Fruit fly (Drosophila melanogaster) whole organism, embryonic: ENCODE results near the gene Lmpt.

Experiments used
- B-H1 ChIP-seq: fragments of 200-800 bp; sonication (Bioruptor generic); IDR thresholded peaks from 3 replicates; pipeline ENCODE4 v1.3.6; 2022; ENCODE audit warnings: missing biosample characterization, missing genetic modification characterization
- B-H2 ChIP-seq: fragments of 200-800 bp; sonication (Bioruptor generic); optimal IDR thresholded peaks from 2 replicates; lab custom pipeline; 2018; ENCODE audit warnings: missing biosample characterization, mild to moderate bottlenecking, missing genetic modification characterization
- Blimp-1 ChIP-seq: fragments of 200-800 bp; sonication (Bioruptor generic); optimal IDR thresholded peaks from 3 replicates; lab custom pipeline; 2018; ENCODE audit warnings: missing biosample characterization, missing genetic modification characterization, mild to moderate bottlenecking, moderate library complexity, missing genetic modification reagents
- CG10543 ChIP-seq: fragments of 200-800 bp; sonication (Bioruptor generic); optimal IDR thresholded peaks from 3 replicates; lab custom pipeline; 2017; ENCODE audit warnings: missing biosample characterization, mild to moderate bottlenecking, missing genetic modification characterization, moderate library complexity
- CG11085 ChIP-seq: fragments of 200-800 bp; sonication (Bioruptor generic); IDR thresholded peaks from 2 replicates; pipeline ENCODE4 v1.3.6; 2022; ENCODE audit warnings: missing biosample characterization, missing genetic modification characterization
- CG11504 ChIP-seq: fragments of 200-800 bp; sonication (Bioruptor generic); optimal IDR thresholded peaks from 3 replicates; lab custom pipeline; 2019; ENCODE audit warnings: missing biosample characterization, mild to moderate bottlenecking, missing genetic modification characterization, moderate library complexity
- CG12155 ChIP-seq: fragments of 200-800 bp; sonication (Bioruptor generic); optimal IDR thresholded peaks from 3 replicates; lab custom pipeline; 2016; ENCODE audit warnings: missing biosample characterization, missing genetic modification characterization
- CG12219 ChIP-seq: fragments of 200-800 bp; sonication (Bioruptor generic); optimal IDR thresholded peaks from 3 replicates; lab custom pipeline; 2018; ENCODE audit warnings: missing biosample characterization, mild to moderate bottlenecking, missing genetic modification characterization
- CG1233 ChIP-seq: fragments of 200-800 bp; sonication (Bioruptor generic); optimal IDR thresholded peaks from 4 replicates; lab custom pipeline; 2018; ENCODE audit warnings: missing biosample characterization, mild to moderate bottlenecking, missing genetic modification characterization
- CG13287 ChIP-seq: fragments of 200-800 bp; sonication (Bioruptor generic); IDR thresholded peaks from 2 replicates; pipeline ENCODE4 v1.3.6; 2022; ENCODE audit warnings: missing biosample characterization, missing genetic modification characterization; ENCODE audit not compliant: partially characterized antibody
- CG13296 ChIP-seq: fragments of 200-800 bp; sonication (Bioruptor generic); optimal IDR thresholded peaks from 3 replicates; lab custom pipeline; 2018; ENCODE audit warnings: missing biosample characterization, mild to moderate bottlenecking, missing genetic modification characterization
- CG1529 ChIP-seq: fragments of 200-800 bp; sonication (Bioruptor generic); optimal IDR thresholded peaks from 3 replicates; lab custom pipeline; 2018; ENCODE audit warnings: missing biosample characterization, missing genetic modification characterization
- CG1603 ChIP-seq: fragments of 200-800 bp; sonication (Bioruptor generic); optimal IDR thresholded peaks from 2 replicates; lab custom pipeline; 2019; ENCODE audit warnings: missing biosample characterization, mild to moderate bottlenecking, missing genetic modification characterization, moderate library complexity
- CG16863 ChIP-seq: fragments of 200-800 bp; sonication (Bioruptor generic); optimal IDR thresholded peaks from 3 replicates; lab custom pipeline; 2016; ENCODE audit warnings: missing biosample characterization, missing genetic modification characterization
- CG17359 ChIP-seq: fragments of 200-800 bp; sonication (Bioruptor generic); optimal IDR thresholded peaks from 3 replicates; lab custom pipeline; 2018; ENCODE audit warnings: missing biosample characterization, mild to moderate bottlenecking, missing genetic modification characterization, moderate library complexity
- CG17385 ChIP-seq: fragments of 200-800 bp; sonication (Bioruptor generic); optimal IDR thresholded peaks from 3 replicates; lab custom pipeline; 2018; ENCODE audit warnings: missing biosample characterization, mild to moderate bottlenecking, missing genetic modification characterization
- CG18476 ChIP-seq: fragments of 200-800 bp; sonication (Bioruptor generic); optimal IDR thresholded peaks from 2 replicates; lab custom pipeline; 2016; ENCODE audit warnings: missing biosample characterization, mild to moderate bottlenecking, missing genetic modification characterization
- CG2202 ChIP-seq: fragments of 200-800 bp; sonication (Bioruptor generic); optimal IDR thresholded peaks from 2 replicates; lab custom pipeline; 2018; ENCODE audit warnings: missing biosample characterization, mild to moderate bottlenecking, missing genetic modification characterization
- CG30020 ChIP-seq: fragments of 200-800 bp; optimal IDR thresholded peaks from 2 replicates; lab custom pipeline; 2019; ENCODE audit warnings: missing biosample characterization, mild to moderate bottlenecking, missing genetic modification characterization, moderate library complexity
- CG31365 ChIP-seq: fragments of 200-800 bp; sonication (Bioruptor generic); optimal IDR thresholded peaks from 2 replicates; lab custom pipeline; 2018; ENCODE audit warnings: missing biosample characterization, mild to moderate bottlenecking, missing genetic modification characterization
- CG3163 ChIP-seq: fragments of 200-800 bp; sonication (Bioruptor generic); optimal IDR thresholded peaks from 3 replicates; lab custom pipeline; 2016; ENCODE audit warnings: missing biosample characterization, missing genetic modification characterization
- CG3847 ChIP-seq: fragments of 200-800 bp; sonication (Bioruptor generic); IDR thresholded peaks from 2 replicates; pipeline ENCODE4 v1.3.6; 2022; ENCODE audit warnings: missing biosample characterization, missing genetic modification characterization
- CG4360 ChIP-seq: fragments of 200-800 bp; sonication (Bioruptor generic); IDR thresholded peaks from 2 replicates; pipeline ENCODE4 v1.3.6; 2022; ENCODE audit warnings: missing biosample characterization, missing genetic modification characterization
- CG4424 ChIP-seq: fragments of 200-800 bp; sonication (Bioruptor generic); optimal IDR thresholded peaks from 3 replicates; lab custom pipeline; 2016; ENCODE audit warnings: missing biosample characterization, missing genetic modification characterization
- CG4707 ChIP-seq: fragments of 200-800 bp; sonication (Bioruptor generic); optimal IDR thresholded peaks from 2 replicates; lab custom pipeline; 2018; ENCODE audit warnings: missing biosample characterization, mild to moderate bottlenecking, missing genetic modification characterization, moderate library complexity
- CG7786 ChIP-seq: fragments of 200-800 bp; sonication (Bioruptor generic); optimal IDR thresholded peaks from 2 replicates; lab custom pipeline; 2016; ENCODE audit warnings: missing biosample characterization, missing genetic modification characterization
- CG8944 ChIP-seq: fragments of 200-800 bp; sonication (Bioruptor generic); optimal IDR thresholded peaks from 3 replicates; lab custom pipeline; 2016; ENCODE audit warnings: missing biosample characterization, missing genetic modification characterization
- CG9817 ChIP-seq: fragments of 200-800 bp; sonication (Bioruptor generic); optimal IDR thresholded peaks from 2 replicates; lab custom pipeline; 2018; ENCODE audit warnings: missing biosample characterization, mild to moderate bottlenecking, missing genetic modification characterization, moderate library complexity
- Ets65A ChIP-seq: fragments of 200-800 bp; sonication (Bioruptor generic); peaks from one replicate; lab custom pipeline; 2016; ENCODE audit warnings: missing biosample characterization, missing genetic modification characterization
- Fer1 ChIP-seq: fragments of 200-800 bp; sonication (Bioruptor generic); optimal IDR thresholded peaks from 2 replicates; lab custom pipeline; 2017; ENCODE audit warnings: missing biosample characterization, mild to moderate bottlenecking, missing genetic modification characterization
- Gug ChIP-seq: fragments of 200-800 bp; sonication (Bioruptor generic); IDR thresholded peaks from 4 replicates; pipeline ENCODE4 v1.3.6; 2022; ENCODE audit warnings: missing biosample characterization, missing genetic modification characterization
- Lpt ChIP-seq: fragments of >200 bp; optimal IDR thresholded peaks from 2 replicates; lab custom pipeline; 2018; ENCODE audit warnings: missing biosample characterization, missing genetic modification characterization
- NC2β ChIP-seq: fragments of 200-800 bp; sonication (Bioruptor generic); optimal IDR thresholded peaks from 2 replicates; lab custom pipeline; 2016; ENCODE audit warnings: missing biosample characterization, missing genetic modification characterization
- NfI ChIP-seq: fragments of 200-800 bp; sonication (Bioruptor generic); optimal IDR thresholded peaks from 3 replicates; lab custom pipeline; 2018; ENCODE audit warnings: missing biosample characterization, mild to moderate bottlenecking, missing genetic modification characterization, moderate library complexity
- Sox100B ChIP-seq: fragments of 200-800 bp; sonication (Bioruptor generic); optimal IDR thresholded peaks from 3 replicates; lab custom pipeline; 2018; ENCODE audit warnings: missing biosample characterization, mild to moderate bottlenecking, missing genetic modification characterization
- h ChIP-seq: fragments of >200 bp; optimal IDR thresholded peaks from 2 replicates; lab custom pipeline; 2017
- hkb ChIP-seq, 2 experiments: fragments of 200-800 bp in 1 of 2; fragments of >200 bp in 1 of 2; sonication (Bioruptor generic) in 1 of 2; IDR thresholded peaks in 1 of 2; optimal IDR thresholded peaks in 1 of 2; 2 replicates each; pipeline versions ENCODE4 v1.3.6 to Lab custom; 2017 to 2022; ENCODE audit warnings: missing biosample characterization in 1 of 2, missing genetic modification characterization in 1 of 2
- ind ChIP-seq: fragments of 200-800 bp; sonication (Bioruptor generic); optimal IDR thresholded peaks from 3 replicates; lab custom pipeline; 2016; ENCODE audit warnings: missing biosample characterization, missing genetic modification characterization
- kay ChIP-seq: fragments of 200-800 bp; sonication (Bioruptor generic); optimal IDR thresholded peaks from 2 replicates; lab custom pipeline; 2016; ENCODE audit warnings: missing biosample characterization, missing genetic modification characterization
- prd ChIP-seq, 3 experiments: fragments of >200 bp in 2 of 3; fragments of 200-800 bp in 1 of 3; sonication (Bioruptor generic) in 1 of 3; optimal IDR thresholded peaks in 2 of 3; IDR thresholded peaks in 1 of 3; 2 replicates in 2 of 3; 3 replicates in 1 of 3; pipeline versions ENCODE4 v1.3.6 to Lab custom; 2017 to 2022; ENCODE audit warnings: missing biosample characterization in 1 of 3, missing genetic modification characterization in 1 of 3
- ro ChIP-seq: fragments of 200-800 bp; sonication (Bioruptor generic); IDR thresholded peaks from 2 replicates; pipeline ENCODE4 v1.3.6; 2022; ENCODE audit warnings: missing biosample characterization, missing genetic modification characterization
- sens-2 ChIP-seq: fragments of 200-800 bp; sonication (Bioruptor generic); IDR thresholded peaks from 2 replicates; pipeline ENCODE4 v1.3.6; 2022; ENCODE audit warnings: missing biosample characterization, missing genetic modification characterization
- sima ChIP-seq: fragments of 200-800 bp; sonication (Bioruptor generic); optimal IDR thresholded peaks from 2 replicates; lab custom pipeline; 2016; ENCODE audit warnings: missing biosample characterization, missing genetic modification characterization
- sisA ChIP-seq: fragments of 200-800 bp; sonication (Bioruptor generic); IDR thresholded peaks from 2 replicates; pipeline ENCODE4 v1.3.6; 2022; ENCODE audit warnings: missing biosample characterization, missing genetic modification characterization
- tgo ChIP-seq: fragments of 200-800 bp; sonication (Bioruptor generic); IDR thresholded peaks from 3 replicates; pipeline ENCODE4 v1.3.6; 2022; ENCODE audit warnings: missing biosample characterization, missing genetic modification characterization
- tll ChIP-seq, 2 experiments: fragments of 200-800 bp in 1 of 2; fragments of >200 bp in 1 of 2; sonication (Bioruptor generic) in 1 of 2; optimal IDR thresholded peaks; 2 replicates each; lab custom pipeline; 2017 to 2019; ENCODE audit warnings: missing biosample characterization in 2 of 2, missing genetic modification characterization in 2 of 2, mild to moderate bottlenecking in 1 of 2, moderate library complexity in 1 of 2
- tup ChIP-seq: fragments of 200-800 bp; sonication (Bioruptor generic); optimal IDR thresholded peaks from 2 replicates; lab custom pipeline; 2016; ENCODE audit warnings: missing biosample characterization, mild to moderate bottlenecking, missing genetic modification characterization, moderate library complexity
- vfl ChIP-seq: fragments of 200-800 bp; sonication (Bioruptor generic); optimal IDR thresholded peaks from 2 replicates; lab custom pipeline; 2016; ENCODE audit warnings: missing biosample characterization, missing genetic modification characterization

The Lmpt gene

dm6 chr3L:16892728-16893271 lies 27.7 kb downstream of the Lmpt start (continued):
- TF ChIP-seq Blimp-1 (GFP tag; lab: Kevin White, UChicago) = peak; percentile 60
- TF ChIP-seq CG11504 (tag; lab: Kevin White, UChicago) = peak; percentile 35
- TF ChIP-seq CG7786 (GFP tag; lab: Kevin White, UChicago) = no peak
- TF ChIP-seq sisA (GFP tag; lab: Robert Waterston, UW) = no peak
- no peak for TF ChIP-seq NC2β (GFP tag; lab: Kevin White, UChicago)
- TF ChIP-seq kay = no peak
- peak; percentile 25 for TF ChIP-seq CG1603 (tag; lab: Kevin White, UChicago)
- no peak for TF ChIP-seq CG8944 (GFP tag; lab: Kevin White, UChicago)
- no peak for TF ChIP-seq prd (optimal IDR thresholded peaks at IDR 0.05; lab: Kevin White, UChicago)
- TF ChIP-seq prd (GFP tag; IDR thresholded peaks at IDR 0.05; lab: Robert Waterston, UW) = peak; percentile 41; the same call in 1 of the 3 replicates

dm6 chr3L:16893647-16894046 lies 28.6 kb downstream of the Lmpt start:
- TF ChIP-seq Fer1 (GFP tag; lab: Kevin White, UChicago) (peak; percentile 6), ind (GFP tag; lab: Kevin White, UChicago) (no peak), tup (GFP tag; lab: Kevin White, UChicago) (no peak), tgo (GFP tag; lab: Robert Waterston, UW) (no peak), CG11504 (tag; lab: Kevin White, UChicago) (peak; percentile 63), CG18476 (GFP tag; lab: Kevin White, UChicago) (no peak), CG3847 (GFP tag; lab: Robert Waterston, UW) (no peak), CG9817 (no peak), tll (GFP tag; optimal IDR thresholded peaks at IDR 0.05; lab: Kevin White, UChicago) (no peak), B-H2 (no peak), CG1233 (peak; percentile 0), CG11085 (GFP tag; lab: Robert Waterston, UW) (no peak), CG4424 (GFP tag; lab: Kevin White, UChicago) (no peak), hkb (optimal IDR thresholded peaks at IDR 0.05; lab: Kevin White, UChicago) (no peak), hkb (GFP tag; IDR thresholded peaks at IDR 0.05; lab: Robert Waterston, UW) (peak; percentile 41; the same call in 1 of the 2 replicates), B-H1 (GFP tag; lab: Robert Waterston, UW) (no peak), CG13296 (peak; percentile 4), Sox100B (GFP tag; lab: Kevin White, UChicago) (no peak), CG12155 (GFP tag; lab: Kevin White, UChicago) (no peak), sens-2 (GFP tag; lab: Robert Waterston, UW) (no peak), CG13287 (GFP tag; lab: Robert Waterston, UW) (no peak), CG1603 (tag; lab: Kevin White, UChicago) (no peak), CG1529 (GFP tag; lab: Kevin White, UChicago) (no peak), NfI (no peak), CG17385 (GFP tag; lab: Kevin White, UChicago) (peak; percentile 38), NC2β (GFP tag; lab: Kevin White, UChicago) (no peak), sima (GFP tag; lab: Kevin White, UChicago) (no peak), CG30020 (tag; lab: Kevin White, UChicago) (no peak), h (lab: Kevin White, UChicago) (no peak), Gug (no peak; the same call in 3 of the 4 replicates), CG3163 (GFP tag; lab: Kevin White, UChicago) (no peak), CG17359 (peak; percentile 10), CG16863 (GFP tag; lab: Kevin White, UChicago) (no peak), CG2202 (tag; lab: Kevin White, UChicago) (no peak), CG12219 (GFP tag; lab: Kevin White, UChicago) (no peak), vfl (no peak), ro (no peak), CG10543 (no peak), CG31365 (tag; lab: Kevin White, UChicago) (no peak), Ets65A (no peak), Lpt (GFP tag; lab: Kevin White, UChicago) (no peak), CG4707 (no peak), CG4360 (GFP tag; lab: Robert Waterston, UW) (no peak)
